Worm (Caenorhabditis elegans) whole organism, L3 larva: Measurements from ENCODE around the gene Y6E2A.5.

Experiments
- ceh-16 ChIP-seq: sonication (generic microtip); optimal IDR thresholded peaks from 2 replicates; lab custom pipeline; 2017; ENCODE audit warnings: missing biosample characterization, missing genetic modification characterization
- daf-12 ChIP-seq: fragments of 150-350 bp; optimal IDR thresholded peaks from 2 replicates; lab custom pipeline; 2014; ENCODE audit warnings: missing biosample characterization, missing genetic modification reagents, missing genetic modification characterization
- lin-39 ChIP-seq: fragments of 150-350 bp; optimal IDR thresholded peaks from 2 replicates; lab custom pipeline; 2018; ENCODE audit warnings: missing biosample characterization, missing genetic modification reagents, missing genetic modification characterization
- nfya-1 ChIP-seq: sonication (generic microtip); optimal IDR thresholded peaks from 2 replicates; lab custom pipeline; 2017; ENCODE audit warnings: missing genetic modification characterization, mild to moderate bottlenecking, missing compliant biosample characterization, antibody characterized with exemption, moderate library complexity; ENCODE audit not compliant: insufficient read depth
- nhr-11 ChIP-seq: fragments of 150-350 bp; optimal IDR thresholded peaks from 2 replicates; lab custom pipeline; 2014; ENCODE audit warnings: missing biosample characterization, missing genetic modification characterization
- nhr-67 ChIP-seq: fragments of 150-350 bp; optimal IDR thresholded peaks from 2 replicates; lab custom pipeline; 2014; ENCODE audit warnings: missing biosample characterization, missing genetic modification characterization
- skn-1 ChIP-seq: fragments of 150-350 bp; optimal IDR thresholded peaks from 2 replicates; lab custom pipeline; 2014; ENCODE audit warnings: missing biosample characterization, missing genetic modification characterization
- zag-1 ChIP-seq: fragments of 150-350 bp; optimal IDR thresholded peaks from 2 replicates; lab custom pipeline; 2014; ENCODE audit warnings: missing biosample characterization, missing genetic modification characterization
- ztf-4 ChIP-seq: fragments of 150-350 bp; optimal IDR thresholded peaks from 2 replicates; lab custom pipeline; 2014; ENCODE audit warnings: missing biosample characterization, missing genetic modification characterization

DNA sequence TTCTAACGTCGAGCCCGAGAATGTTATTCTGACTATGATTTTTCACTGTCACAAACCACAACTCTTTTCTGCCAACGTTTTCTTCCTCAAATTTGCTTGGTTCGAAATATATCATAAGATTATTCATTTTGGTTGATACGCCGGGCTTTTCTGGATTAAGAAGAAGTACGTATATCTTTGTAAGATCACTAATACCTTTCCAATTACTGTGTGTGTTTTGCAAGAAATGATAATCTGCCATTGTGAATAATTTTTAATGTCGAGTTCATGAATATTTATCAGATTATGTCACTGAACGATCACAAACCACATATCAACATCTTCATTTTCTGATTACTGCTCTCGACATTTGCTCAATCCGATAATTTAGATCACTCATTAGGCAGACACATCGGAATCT lies 32.9 kb downstream of the Y6E2A.5 start, which contains the start of gene nhr-196:
- TF ChIP-seq nhr-11 (tag; lab: Kevin White, UChicago) (no peak), zag-1 (tag; lab: Kevin White, UChicago) (no peak), ceh-16 (tag; lab: Kevin White, UChicago) (no peak), lin-39 (no peak), skn-1 (tag; lab: Kevin White, UChicago) (no peak), ztf-4 (tag; lab: Kevin White, UChicago) (no peak), nhr-67 (tag; lab: Kevin White, UChicago) (no peak), nfya-1 (no peak), daf-12 (no peak)
